Fruit fly (Drosophila melanogaster): ENCODE data around the gene CG13690.

dm6 chr2L:421119-421821, 1.8 kb upstream of the CG13690 start, which contains the start of the genes CG11885 and CG13692:
- TF ChIP-seq usp (GFP tag; optimal IDR thresholded peaks at IDR 0.05) (no peak), CG8478 (optimal IDR thresholded peaks at IDR 0.05) (no peak), Dll (optimal IDR thresholded peaks at IDR 0.05) (no peak), EcR (GFP tag; optimal IDR thresholded peaks at IDR 0.05) (no peak), psq (optimal IDR thresholded peaks at IDR 0.05) (no peak), pan (optimal IDR thresholded peaks at IDR 0.05) (no peak)

Data from whole organism.